Fruit fly (Drosophila melanogaster) whole organism, embryonic: Measurements from ENCODE around the gene His3.3B.

Experiments
- Aef1 ChIP-seq: fragments of 200-800 bp; sonication (Bioruptor generic); IDR thresholded peaks from 3 replicates; pipeline ENCODE4 v1.3.6; 2022; ENCODE audit warnings: missing biosample characterization, missing genetic modification characterization
- Atf6 ChIP-seq: fragments of 200-800 bp; sonication (Bioruptor generic); IDR thresholded peaks from 2 replicates; pipeline ENCODE4 v1.3.6; 2022; ENCODE audit warnings: missing biosample characterization, missing genetic modification characterization
- B-H2 ChIP-seq: fragments of 200-800 bp; sonication (Bioruptor generic); optimal IDR thresholded peaks from 2 replicates; lab custom pipeline; 2018; ENCODE audit warnings: missing biosample characterization, mild to moderate bottlenecking, missing genetic modification characterization
- CG10147 ChIP-seq: fragments of 200-800 bp; sonication (Bioruptor generic); optimal IDR thresholded peaks from 2 replicates; lab custom pipeline; 2019; ENCODE audit warnings: missing biosample characterization, mild to moderate bottlenecking, missing genetic modification characterization, moderate library complexity
- CG10267 ChIP-seq: fragments of 200-800 bp; sonication (Bioruptor generic); optimal IDR thresholded peaks from 2 replicates; lab custom pipeline; 2018; ENCODE audit warnings: missing biosample characterization, mild to moderate bottlenecking, missing genetic modification characterization, moderate library complexity
- CG10274 ChIP-seq: fragments of 200-800 bp; sonication (Bioruptor generic); optimal IDR thresholded peaks from 3 replicates; lab custom pipeline; 2017; ENCODE audit warnings: missing biosample characterization, mild to moderate bottlenecking, missing genetic modification characterization
- CG10321 ChIP-seq: fragments of 200-800 bp; sonication (Bioruptor generic); IDR thresholded peaks from 2 replicates; pipeline ENCODE4 v1.3.6; 2022; ENCODE audit warnings: missing biosample characterization, missing genetic modification characterization
- CG11695 ChIP-seq: fragments of 200-800 bp; sonication (Bioruptor generic); IDR thresholded peaks from 3 replicates; pipeline ENCODE4 v1.3.6; 2022; ENCODE audit warnings: missing biosample characterization, missing genetic modification characterization
- CG13624 ChIP-seq: fragments of 200-800 bp; sonication (Bioruptor generic); optimal IDR thresholded peaks from 2 replicates; lab custom pipeline; 2016; ENCODE audit warnings: missing biosample characterization, missing genetic modification characterization
- CG14710 ChIP-seq: fragments of 200-800 bp; sonication (Bioruptor generic); optimal IDR thresholded peaks from 3 replicates; lab custom pipeline; 2019; ENCODE audit warnings: missing biosample characterization, mild to moderate bottlenecking, missing genetic modification characterization, moderate library complexity
- CG15073 ChIP-seq: fragments of 200-800 bp; sonication (Bioruptor generic); optimal IDR thresholded peaks from 2 replicates; lab custom pipeline; 2016; ENCODE audit warnings: missing biosample characterization, missing genetic modification characterization
- CG17802 ChIP-seq: fragments of 200-800 bp; sonication (Bioruptor generic); optimal IDR thresholded peaks from 2 replicates; lab custom pipeline; 2018; ENCODE audit warnings: missing biosample characterization, mild to moderate bottlenecking, missing genetic modification characterization, moderate library complexity
- CG2889 ChIP-seq: fragments of 200-800 bp; sonication (Bioruptor generic); IDR thresholded peaks from 3 replicates; pipeline ENCODE4 v1.3.6; 2022; ENCODE audit warnings: missing biosample characterization, missing genetic modification characterization
- CG30020 ChIP-seq: fragments of 200-800 bp; optimal IDR thresholded peaks from 2 replicates; lab custom pipeline; 2019; ENCODE audit warnings: missing biosample characterization, mild to moderate bottlenecking, missing genetic modification characterization, moderate library complexity
- CG32532 ChIP-seq: fragments of 200-800 bp; sonication (Bioruptor generic); IDR thresholded peaks from 2 replicates; pipeline ENCODE4 v1.3.6; 2022; ENCODE audit warnings: missing biosample characterization, missing genetic modification characterization
- CG32772 ChIP-seq: fragments of 200-800 bp; sonication (Bioruptor generic); IDR thresholded peaks from 2 replicates; pipeline ENCODE4 v1.3.6; 2022; ENCODE audit warnings: missing biosample characterization, missing genetic modification characterization
- CG4282 ChIP-seq: fragments of 200-800 bp; sonication (Bioruptor generic); optimal IDR thresholded peaks from 2 replicates; lab custom pipeline; 2016; ENCODE audit warnings: missing biosample characterization, missing genetic modification characterization
- CG4360 ChIP-seq: fragments of 200-800 bp; sonication (Bioruptor generic); IDR thresholded peaks from 2 replicates; pipeline ENCODE4 v1.3.6; 2022; ENCODE audit warnings: missing biosample characterization, missing genetic modification characterization
- CG6254 ChIP-seq: fragments of 200-800 bp; sonication (Bioruptor generic); optimal IDR thresholded peaks from 3 replicates; lab custom pipeline; 2017; ENCODE audit warnings: mild to moderate bottlenecking, missing biosample characterization, missing genetic modification reagents, missing genetic modification characterization
- CG7786 ChIP-seq: fragments of 200-800 bp; sonication (Bioruptor generic); optimal IDR thresholded peaks from 2 replicates; lab custom pipeline; 2016; ENCODE audit warnings: missing biosample characterization, missing genetic modification characterization
- CG7987 ChIP-seq: fragments of 200-800 bp; sonication (Bioruptor generic); optimal IDR thresholded peaks from 2 replicates; lab custom pipeline; 2018; ENCODE audit warnings: missing biosample characterization, mild to moderate bottlenecking, missing genetic modification characterization, moderate library complexity
- CHES-1-like ChIP-seq: fragments of 200-800 bp; sonication (Bioruptor generic); optimal IDR thresholded peaks from 2 replicates; lab custom pipeline; 2016; ENCODE audit warnings: missing biosample characterization, missing genetic modification characterization
- Chrac-16 ChIP-seq: fragments of 200-800 bp; sonication (Bioruptor generic); optimal IDR thresholded peaks from 3 replicates; lab custom pipeline; 2016; ENCODE audit warnings: missing biosample characterization, missing genetic modification characterization
- CkIIα-i1 ChIP-seq: fragments of 200-800 bp; sonication (Bioruptor generic); IDR thresholded peaks from 2 replicates; pipeline ENCODE4 v1.3.6; 2022; ENCODE audit warnings: missing biosample characterization, missing genetic modification characterization
- D19A ChIP-seq: fragments of 200-800 bp; optimal IDR thresholded peaks from 3 replicates; lab custom pipeline; 2019; ENCODE audit warnings: missing biosample characterization, mild to moderate bottlenecking, missing genetic modification characterization, moderate library complexity
- Dad ChIP-seq: fragments of 200-800 bp; sonication (Bioruptor generic); optimal IDR thresholded peaks from 3 replicates; lab custom pipeline; 2016; ENCODE audit warnings: missing biosample characterization, missing genetic modification characterization
- Deaf1 ChIP-seq: fragments of 200-800 bp; optimal IDR thresholded peaks from 3 replicates; lab custom pipeline; 2019; ENCODE audit warnings: missing biosample characterization, mild to moderate bottlenecking, missing genetic modification characterization, moderate library complexity
- HLH54F ChIP-seq: fragments of 200-800 bp; sonication (Bioruptor generic); optimal IDR thresholded peaks from 3 replicates; lab custom pipeline; 2016; ENCODE audit warnings: missing biosample characterization, missing genetic modification characterization
- HmgZ ChIP-seq: fragments of 200-800 bp; sonication (Bioruptor generic); optimal IDR thresholded peaks from 2 replicates; lab custom pipeline; 2018; ENCODE audit warnings: missing biosample characterization, mild to moderate bottlenecking, missing genetic modification characterization
- Hmr ChIP-seq: fragments of 200-800 bp; sonication (Bioruptor generic); optimal IDR thresholded peaks from 3 replicates; lab custom pipeline; 2017; ENCODE audit warnings: mild to moderate bottlenecking, missing biosample characterization, missing genetic modification reagents, missing genetic modification characterization
- Hsf ChIP-seq: fragments of 200-800 bp; sonication (Bioruptor generic); optimal IDR thresholded peaks from 3 replicates; lab custom pipeline; 2016; ENCODE audit warnings: missing biosample characterization, missing genetic modification characterization
- Lpt ChIP-seq: fragments of >200 bp; optimal IDR thresholded peaks from 2 replicates; lab custom pipeline; 2018; ENCODE audit warnings: missing biosample characterization, missing genetic modification characterization
- Max ChIP-seq: fragments of 200-800 bp; sonication (Bioruptor generic); optimal IDR thresholded peaks from 2 replicates; lab custom pipeline; 2016; ENCODE audit warnings: missing biosample characterization, mild to moderate bottlenecking, missing genetic modification characterization
- Meics ChIP-seq: fragments of 200-800 bp; sonication (Bioruptor generic); optimal IDR thresholded peaks from 2 replicates; lab custom pipeline; 2017; ENCODE audit warnings: missing biosample characterization, mild to moderate bottlenecking, missing genetic modification characterization
- Mrtf ChIP-seq: fragments of 200-800 bp; sonication (Bioruptor generic); IDR thresholded peaks from 3 replicates; pipeline ENCODE4 v1.3.6; 2022; ENCODE audit warnings: missing biosample characterization, missing genetic modification characterization
- Sry-β ChIP-seq: fragments of 200-800 bp; sonication (Bioruptor generic); optimal IDR thresholded peaks from 2 replicates; lab custom pipeline; 2018; ENCODE audit warnings: missing biosample characterization, mild to moderate bottlenecking, missing genetic modification characterization, moderate library complexity
- Stat92E ChIP-seq, 3 experiments: fragments of >200 bp in 2 of 3; fragments of 200-800 bp in 1 of 3; sonication (Bioruptor generic) in 1 of 3; optimal IDR thresholded peaks; 2 replicates each; lab custom pipeline; 2017 to 2019; ENCODE audit warnings: missing biosample characterization in 3 of 3, missing genetic modification characterization in 3 of 3, mild to moderate bottlenecking in 1 of 3, moderate library complexity in 1 of 3
- abd-A ChIP-seq: fragments of 200-800 bp; sonication (Bioruptor generic); optimal IDR thresholded peaks from 3 replicates; lab custom pipeline; 2019; ENCODE audit warnings: missing biosample characterization, mild to moderate bottlenecking, missing genetic modification characterization, moderate library complexity
- bab2 ChIP-seq: fragments of 200-800 bp; sonication (Bioruptor generic); optimal IDR thresholded peaks from 2 replicates; lab custom pipeline; 2016; ENCODE audit warnings: missing biosample characterization, missing genetic modification characterization
- chif ChIP-seq, 2 experiments: fragments of 200-800 bp; sonication (Bioruptor generic); optimal IDR thresholded peaks; 3 replicates each; lab custom pipeline; 2016; ENCODE audit warnings: missing biosample characterization in 2 of 2, missing genetic modification characterization in 2 of 2
- chinmo ChIP-seq: fragments of 200-800 bp; sonication (Bioruptor generic); IDR thresholded peaks from 4 replicates; pipeline ENCODE4 v1.3.6; 2022; ENCODE audit warnings: missing biosample characterization, missing genetic modification characterization; ENCODE audit not compliant: partially characterized antibody
- fd64A ChIP-seq: fragments of 200-800 bp; sonication (Bioruptor generic); optimal IDR thresholded peaks from 3 replicates; lab custom pipeline; 2018; ENCODE audit warnings: missing biosample characterization, mild to moderate bottlenecking, missing genetic modification characterization
- gce ChIP-seq: fragments of 200-800 bp; sonication (Bioruptor generic); IDR thresholded peaks from 3 replicates; pipeline ENCODE4 v1.3.6; 2022; ENCODE audit warnings: missing biosample characterization, missing genetic modification characterization
- grn ChIP-seq: fragments of 200-800 bp; sonication (Bioruptor generic); optimal IDR thresholded peaks from 3 replicates; lab custom pipeline; 2017; ENCODE audit warnings: missing biosample characterization, missing genetic modification characterization
- lab ChIP-seq: fragments of 200-800 bp; sonication (Bioruptor generic); optimal IDR thresholded peaks from 3 replicates; lab custom pipeline; 2017; ENCODE audit warnings: missing biosample characterization, missing genetic modification characterization, mild to moderate bottlenecking, moderate library complexity, missing genetic modification reagents
- nmo ChIP-seq: fragments of 200-800 bp; sonication (Bioruptor generic); optimal IDR thresholded peaks from 2 replicates; lab custom pipeline; 2018; ENCODE audit warnings: missing biosample characterization, mild to moderate bottlenecking, missing genetic modification characterization, moderate library complexity
- salm ChIP-seq: fragments of 200-800 bp; sonication (Bioruptor generic); optimal IDR thresholded peaks from 2 replicates; lab custom pipeline; 2018; ENCODE audit warnings: missing biosample characterization, mild to moderate bottlenecking, missing genetic modification characterization
- sisA ChIP-seq: fragments of 200-800 bp; sonication (Bioruptor generic); IDR thresholded peaks from 2 replicates; pipeline ENCODE4 v1.3.6; 2022; ENCODE audit warnings: missing biosample characterization, missing genetic modification characterization
- sob ChIP-seq: fragments of 200-800 bp; sonication (Bioruptor generic); IDR thresholded peaks from 2 replicates; pipeline ENCODE4 v1.3.6; 2022; ENCODE audit warnings: missing biosample characterization, missing genetic modification characterization
- sug ChIP-seq: fragments of 200-800 bp; optimal IDR thresholded peaks from 2 replicates; lab custom pipeline; 2019; ENCODE audit warnings: missing biosample characterization, mild to moderate bottlenecking, missing genetic modification characterization, moderate library complexity
- yki ChIP-seq: fragments of >200 bp; optimal IDR thresholded peaks from 3 replicates; lab custom pipeline; 2018

The His3.3B gene

dm6 chrX:9118961-9119633, 37.4 kb downstream of the His3.3B start (continued):
- TF ChIP-seq Sry-β (GFP tag; lab: Kevin White, UChicago), result no peak
- no peak for TF ChIP-seq CG15073 (GFP tag; lab: Kevin White, UChicago)
- TF ChIP-seq fd64A, result peak; percentile 10
- peak; percentile 31 for TF ChIP-seq Meics (GFP tag; lab: Kevin White, UChicago)
- TF ChIP-seq Deaf1, result peak; percentile 21
- TF ChIP-seq CG10321 (GFP tag; lab: Robert Waterston, UW), result no peak
- no peak for TF ChIP-seq CHES-1-like (GFP tag; lab: Kevin White, UChicago)
- TF ChIP-seq bab2, result no peak
- TF ChIP-seq CG13624 (GFP tag; lab: Kevin White, UChicago), result no peak
- TF ChIP-seq CG4282 (GFP tag; lab: Kevin White, UChicago), result no peak
- TF ChIP-seq D19A (tag; lab: Kevin White, UChicago), result peak; percentile 53
- TF ChIP-seq Mrtf (GFP tag; lab: Robert Waterston, UW), result no peak
- no peak for TF ChIP-seq CG7987 (GFP tag; lab: Kevin White, UChicago)
- no peak for TF ChIP-seq Stat92E (GFP tag; optimal IDR thresholded peaks at IDR 0.05; lab: Kevin White, UChicago)
- TF ChIP-seq sisA (GFP tag; lab: Robert Waterston, UW), result no peak
- no peak for TF ChIP-seq Atf6 (GFP tag; lab: Robert Waterston, UW)
- peak; percentile 59 for TF ChIP-seq CG10147
- TF ChIP-seq CG10267, result peak; percentile 16
- TF ChIP-seq Max (GFP tag; lab: Kevin White, UChicago), result peak; percentile 22
- no peak for TF ChIP-seq CG17802 (tag; lab: Kevin White, UChicago)
- TF ChIP-seq Aef1 (GFP tag; lab: Robert Waterston, UW), result no peak
- no peak for TF ChIP-seq Dad (GFP tag; lab: Kevin White, UChicago)
- TF ChIP-seq sob (GFP tag; lab: Robert Waterston, UW), result no peak
- no peak for TF ChIP-seq CG7786 (GFP tag; lab: Kevin White, UChicago)
- TF ChIP-seq CG10274 (GFP tag; lab: Kevin White, UChicago), result peak; percentile 20
- TF ChIP-seq HLH54F (GFP tag; lab: Kevin White, UChicago), result no peak
- peak in 1 of 2 experiments; percentile 6 for TF ChIP-seq chif (GFP tag; optimal IDR thresholded peaks at IDR 0.05; lab: Kevin White, UChicago)
- no peak for TF ChIP-seq Chrac-16 (GFP tag; lab: Kevin White, UChicago)
- no peak for TF ChIP-seq CG32532 (GFP tag; lab: Robert Waterston, UW)
- TF ChIP-seq CG2889 (GFP tag; lab: Robert Waterston, UW), result no peak
- peak; percentile 12 for TF ChIP-seq sug
- TF ChIP-seq nmo, result peak; percentile 68
- no peak for TF ChIP-seq HmgZ (tag; lab: Kevin White, UChicago)
- no peak for TF ChIP-seq salm (tag; lab: Kevin White, UChicago)
- no peak for TF ChIP-seq yki (lab: Kevin White, UChicago)
- TF ChIP-seq CG32772, result no peak
- TF ChIP-seq CG4360 (GFP tag; lab: Robert Waterston, UW), result no peak
- TF ChIP-seq CG30020, result no peak
- TF ChIP-seq CG14710 (tag; lab: Kevin White, UChicago), result peak; percentile 47
- TF ChIP-seq gce (GFP tag; lab: Robert Waterston, UW), result no peak
- TF ChIP-seq Hsf (GFP tag; lab: Kevin White, UChicago), result no peak
- TF ChIP-seq grn (GFP tag; lab: Kevin White, UChicago), result no peak
- 0 out of 3 replicates have a peak, but pooled peaks have one; percentile 43 for TF ChIP-seq CG11695
- no peak for TF ChIP-seq B-H2
- TF ChIP-seq abd-A (tag; lab: Kevin White, UChicago), result peak; percentile 72
- no peak for TF ChIP-seq Hmr
- peak; percentile 64 for TF ChIP-seq lab (GFP tag; lab: Kevin White, UChicago)
- 0 out of 4 replicates have a peak, but pooled peaks have one; percentile 49 for TF ChIP-seq chinmo
- no peak for TF ChIP-seq CkIIα-i1 (GFP tag; lab: Robert Waterston, UW)
- TF ChIP-seq Lpt (GFP tag; lab: Kevin White, UChicago), result no peak
- TF ChIP-seq CG6254, result no peak
